Fruit fly (Drosophila melanogaster) whole organism: Measurements from ENCODE around the gene CG16798.

ENCODE experiments used
- CG8478 ChIP-seq: fragments of >200 bp; optimal IDR thresholded peaks from 2 replicates; lab custom pipeline; 2018; ENCODE audit warnings: inconsistent platforms
- Dll ChIP-seq: fragments of >200 bp; optimal IDR thresholded peaks from 2 replicates; lab custom pipeline; 2017
- EcR ChIP-seq, 2 experiments: fragments of >200 bp; optimal IDR thresholded peaks; 2 replicates each; lab custom pipeline; 2017; ENCODE audit warnings: missing biosample characterization in 2 of 2, missing genetic modification characterization in 2 of 2, missing genetic modification reagents in 2 of 2
- pan ChIP-seq: fragments of >200 bp; optimal IDR thresholded peaks from 2 replicates; lab custom pipeline; 2017
- psq ChIP-seq: fragments of >200 bp; optimal IDR thresholded peaks from 2 replicates; lab custom pipeline; 2017
- usp ChIP-seq: fragments of >200 bp; optimal IDR thresholded peaks from 2 replicates; lab custom pipeline; 2017; ENCODE audit warnings: missing biosample characterization, missing genetic modification characterization, mixed read lengths

Gene CG16798

DNA sequence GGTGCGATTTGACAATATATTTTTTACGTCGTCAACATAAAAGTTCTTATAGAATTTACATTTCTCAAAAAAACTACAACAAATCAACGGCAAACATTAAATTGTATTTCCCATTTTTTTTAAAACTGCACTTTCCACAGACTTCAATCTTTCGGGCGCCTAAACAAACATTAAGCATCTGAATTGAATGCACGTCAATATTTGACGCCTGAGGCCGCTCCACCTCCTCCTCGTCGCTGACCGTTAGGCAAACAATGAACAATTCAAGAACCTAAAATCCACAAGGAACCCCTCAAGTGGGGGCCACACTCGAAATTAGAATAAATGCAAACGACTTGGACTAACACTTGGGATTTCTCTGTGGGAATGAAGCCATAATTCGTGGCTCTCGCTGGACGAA lies 54.8 kb downstream of the CG16798 start:
- TF ChIP-seq CG8478 (lab: Kevin White, UChicago) (no peak), pan (lab: Kevin White, UChicago) (no peak), Dll (lab: Kevin White, UChicago) (no peak), psq (lab: Kevin White, UChicago) (no peak), usp (GFP tag; lab: Kevin White, UChicago) (no peak), EcR (GFP tag; optimal IDR thresholded peaks at IDR 0.05; lab: Kevin White, UChicago) (no peak)
